Fruit fly (Drosophila melanogaster) whole organism, embryonic: ENCODE measurements around the gene RabX6.

ENCODE experiments used
- Abd-B ChIP-seq: fragments of 200-800 bp; sonication (Bioruptor generic); optimal IDR thresholded peaks from 2 replicates; lab custom pipeline; 2018; ENCODE audit warnings: missing biosample characterization, mild to moderate bottlenecking, missing genetic modification characterization, moderate library complexity
- Asciz ChIP-seq: fragments of 200-800 bp; sonication (Bioruptor generic); optimal IDR thresholded peaks from 2 replicates; lab custom pipeline; 2017; ENCODE audit warnings: missing biosample characterization, mild to moderate bottlenecking, missing genetic modification characterization, missing genetic modification reagents
- Atf3 ChIP-seq: fragments of 200-800 bp; sonication (Bioruptor generic); optimal IDR thresholded peaks from 3 replicates; lab custom pipeline; 2016; ENCODE audit warnings: missing biosample characterization, missing genetic modification characterization
- Blimp-1 ChIP-seq: fragments of 200-800 bp; sonication (Bioruptor generic); optimal IDR thresholded peaks from 3 replicates; lab custom pipeline; 2018; ENCODE audit warnings: missing biosample characterization, missing genetic modification characterization, mild to moderate bottlenecking, moderate library complexity, missing genetic modification reagents
- BtbVII ChIP-seq: fragments of 200-800 bp; sonication (Bioruptor generic); optimal IDR thresholded peaks from 3 replicates; lab custom pipeline; 2017; ENCODE audit warnings: missing biosample characterization, mild to moderate bottlenecking, missing genetic modification characterization
- CG10959 ChIP-seq: fragments of 200-800 bp; sonication (Bioruptor generic); IDR thresholded peaks from 2 replicates; pipeline ENCODE4 v1.3.6; 2022; ENCODE audit warnings: missing biosample characterization, missing genetic modification characterization
- CG11398 ChIP-seq: fragments of 200-800 bp; sonication (Bioruptor generic); optimal IDR thresholded peaks from 2 replicates; lab custom pipeline; 2016; ENCODE audit warnings: missing biosample characterization, missing genetic modification characterization
- CG11504 ChIP-seq: fragments of 200-800 bp; sonication (Bioruptor generic); optimal IDR thresholded peaks from 3 replicates; lab custom pipeline; 2019; ENCODE audit warnings: missing biosample characterization, mild to moderate bottlenecking, missing genetic modification characterization, moderate library complexity
- CG12659 ChIP-seq: fragments of 200-800 bp; sonication (Bioruptor generic); optimal IDR thresholded peaks from 3 replicates; lab custom pipeline; 2017; ENCODE audit warnings: mild to moderate bottlenecking, missing biosample characterization, missing genetic modification reagents, missing genetic modification characterization
- CG13123 ChIP-seq: fragments of 200-800 bp; sonication (Bioruptor generic); optimal IDR thresholded peaks from 2 replicates; lab custom pipeline; 2016; ENCODE audit warnings: missing biosample characterization, missing genetic modification characterization
- CG14050 ChIP-seq: fragments of 200-800 bp; sonication (Bioruptor generic); IDR thresholded peaks from 3 replicates; pipeline ENCODE4 v1.3.6; 2022; ENCODE audit warnings: missing biosample characterization, missing genetic modification characterization
- CG1529 ChIP-seq: fragments of 200-800 bp; sonication (Bioruptor generic); optimal IDR thresholded peaks from 3 replicates; lab custom pipeline; 2018; ENCODE audit warnings: missing biosample characterization, missing genetic modification characterization
- CG1603 ChIP-seq: fragments of 200-800 bp; sonication (Bioruptor generic); optimal IDR thresholded peaks from 2 replicates; lab custom pipeline; 2019; ENCODE audit warnings: missing biosample characterization, mild to moderate bottlenecking, missing genetic modification characterization, moderate library complexity
- CG1647 ChIP-seq: fragments of 200-800 bp; sonication (Bioruptor generic); optimal IDR thresholded peaks from 3 replicates; lab custom pipeline; 2016; ENCODE audit warnings: missing biosample characterization, missing genetic modification characterization
- CG17186 ChIP-seq: fragments of 200-800 bp; sonication (Bioruptor generic); optimal IDR thresholded peaks from 3 replicates; lab custom pipeline; 2017; ENCODE audit warnings: missing biosample characterization, missing genetic modification reagents, missing genetic modification characterization
- CG17612 ChIP-seq: fragments of 200-800 bp; sonication (Bioruptor generic); IDR thresholded peaks from 2 replicates; pipeline ENCODE4 v1.3.6; 2022; ENCODE audit warnings: missing biosample characterization, missing genetic modification characterization
- CG43689 ChIP-seq: fragments of 200-800 bp; sonication (Bioruptor generic); IDR thresholded peaks from 2 replicates; pipeline ENCODE4 v1.3.6; 2022; ENCODE audit warnings: missing biosample characterization, missing genetic modification characterization
- CG6254 ChIP-seq: fragments of 200-800 bp; sonication (Bioruptor generic); optimal IDR thresholded peaks from 3 replicates; lab custom pipeline; 2017; ENCODE audit warnings: mild to moderate bottlenecking, missing biosample characterization, missing genetic modification reagents, missing genetic modification characterization
- CG8089 ChIP-seq: fragments of 200-800 bp; sonication (Bioruptor generic); optimal IDR thresholded peaks from 3 replicates; lab custom pipeline; 2016; ENCODE audit warnings: missing biosample characterization, missing genetic modification characterization
- CG8478 ChIP-seq: fragments of >200 bp; optimal IDR thresholded peaks from 2 replicates; lab custom pipeline; 2018
- CG8944 ChIP-seq: fragments of 200-800 bp; sonication (Bioruptor generic); optimal IDR thresholded peaks from 3 replicates; lab custom pipeline; 2016; ENCODE audit warnings: missing biosample characterization, missing genetic modification characterization
- CG9876 ChIP-seq: fragments of 200-800 bp; sonication (Bioruptor generic); optimal IDR thresholded peaks from 2 replicates; lab custom pipeline; 2016; ENCODE audit warnings: missing biosample characterization, missing genetic modification characterization
- Hsf ChIP-seq: fragments of 200-800 bp; sonication (Bioruptor generic); optimal IDR thresholded peaks from 3 replicates; lab custom pipeline; 2016; ENCODE audit warnings: missing biosample characterization, missing genetic modification characterization
- Max ChIP-seq: fragments of 200-800 bp; sonication (Bioruptor generic); optimal IDR thresholded peaks from 2 replicates; lab custom pipeline; 2016; ENCODE audit warnings: missing biosample characterization, mild to moderate bottlenecking, missing genetic modification characterization
- Nf-YB ChIP-seq: fragments of 200-800 bp; sonication (Bioruptor generic); optimal IDR thresholded peaks from 3 replicates; lab custom pipeline; 2019; ENCODE audit warnings: missing biosample characterization, mild to moderate bottlenecking, missing genetic modification characterization, moderate library complexity
- Oaz ChIP-seq: fragments of 200-800 bp; sonication (Bioruptor generic); IDR thresholded peaks from 2 replicates; pipeline ENCODE4 v1.3.6; 2022; ENCODE audit warnings: missing biosample characterization, missing genetic modification characterization
- Spps ChIP-seq: fragments of 200-800 bp; sonication (Bioruptor generic); optimal IDR thresholded peaks from 2 replicates; lab custom pipeline; 2018; ENCODE audit warnings: missing biosample characterization, mild to moderate bottlenecking, missing genetic modification characterization
- Stat92E ChIP-seq, 3 experiments: fragments of >200 bp in 2 of 3; fragments of 200-800 bp in 1 of 3; sonication (Bioruptor generic) in 1 of 3; optimal IDR thresholded peaks; 2 replicates each; lab custom pipeline; 2017 to 2019; ENCODE audit warnings: missing biosample characterization in 3 of 3, missing genetic modification characterization in 3 of 3, mild to moderate bottlenecking in 1 of 3, moderate library complexity in 1 of 3
- Vsx1 ChIP-seq: fragments of 200-800 bp; sonication (Bioruptor generic); optimal IDR thresholded peaks from 2 replicates; lab custom pipeline; 2017; ENCODE audit warnings: missing biosample characterization, mild to moderate bottlenecking, missing genetic modification characterization, missing genetic modification reagents
- Xbp1 ChIP-seq: fragments of 200-800 bp; sonication (Bioruptor generic); optimal IDR thresholded peaks from 3 replicates; lab custom pipeline; 2016; ENCODE audit warnings: missing biosample characterization, mild to moderate bottlenecking, missing genetic modification characterization
- abd-A ChIP-seq: fragments of 200-800 bp; sonication (Bioruptor generic); optimal IDR thresholded peaks from 3 replicates; lab custom pipeline; 2019; ENCODE audit warnings: missing biosample characterization, mild to moderate bottlenecking, missing genetic modification characterization, moderate library complexity
- ap ChIP-seq: fragments of 200-800 bp; sonication (Bioruptor generic); IDR thresholded peaks from 2 replicates; pipeline ENCODE4 v1.3.6; 2022; ENCODE audit warnings: missing biosample characterization, missing genetic modification characterization
- ase ChIP-seq: fragments of 200-800 bp; sonication (Bioruptor generic); IDR thresholded peaks from 3 replicates; pipeline ENCODE4 v1.3.6; 2022; ENCODE audit warnings: missing biosample characterization, missing genetic modification characterization
- croc ChIP-seq: fragments of 200-800 bp; sonication (Bioruptor generic); conservative IDR thresholded peaks from 3 replicates; pipeline ENCODE4 v1.3.6; 2022; ENCODE audit warnings: missing biosample characterization, missing genetic modification characterization
- dmrt99B ChIP-seq: fragments of 200-800 bp; sonication (Bioruptor generic); optimal IDR thresholded peaks from 2 replicates; lab custom pipeline; 2018; ENCODE audit warnings: missing biosample characterization, mild to moderate bottlenecking, missing genetic modification characterization, moderate library complexity
- dysf ChIP-seq: fragments of 200-800 bp; sonication (Bioruptor generic); IDR thresholded peaks from 3 replicates; pipeline ENCODE4 v1.3.6; 2022; ENCODE audit warnings: missing biosample characterization, missing genetic modification characterization
- fd3F ChIP-seq: fragments of 200-800 bp; sonication (Bioruptor generic); optimal IDR thresholded peaks from 2 replicates; lab custom pipeline; 2018; ENCODE audit warnings: missing biosample characterization, mild to moderate bottlenecking, missing genetic modification characterization, moderate library complexity
- gt ChIP-seq: fragments of 200-800 bp; sonication (Bioruptor generic); IDR thresholded peaks from 2 replicates; pipeline ENCODE4 v1.3.6; 2022; ENCODE audit warnings: missing biosample characterization, missing genetic modification characterization
- hbn ChIP-seq: fragments of 200-800 bp; sonication (Bioruptor generic); IDR thresholded peaks from 2 replicates; pipeline ENCODE4 v1.3.6; 2022; ENCODE audit warnings: missing biosample characterization, missing genetic modification characterization; ENCODE audit not compliant: partially characterized antibody
- lov ChIP-seq, 2 experiments: fragments of 200-800 bp in 1 of 2; fragments of >200 bp in 1 of 2; sonication (Bioruptor generic) in 1 of 2; IDR thresholded peaks in 1 of 2; optimal IDR thresholded peaks in 1 of 2; 2 replicates in 1 of 2; 3 replicates in 1 of 2; pipeline versions ENCODE4 v1.3.6 to Lab custom; 2017 to 2022; ENCODE audit warnings: missing biosample characterization in 1 of 2, missing genetic modification characterization in 1 of 2
- onecut ChIP-seq: fragments of 200-800 bp; sonication (Bioruptor generic); IDR thresholded peaks from 2 replicates; pipeline ENCODE4 v1.3.6; 2022; ENCODE audit warnings: missing biosample characterization, missing genetic modification characterization
- pita ChIP-seq: fragments of 200-800 bp; sonication (Bioruptor generic); optimal IDR thresholded peaks from 2 replicates; lab custom pipeline; 2017; ENCODE audit warnings: missing biosample characterization, mild to moderate bottlenecking, missing genetic modification characterization
- pnt ChIP-seq: fragments of 200-800 bp; sonication (Bioruptor generic); optimal IDR thresholded peaks from 3 replicates; lab custom pipeline; 2016; ENCODE audit warnings: missing biosample characterization, missing genetic modification characterization
- ro ChIP-seq: fragments of 200-800 bp; sonication (Bioruptor generic); IDR thresholded peaks from 2 replicates; pipeline ENCODE4 v1.3.6; 2022; ENCODE audit warnings: missing biosample characterization, missing genetic modification characterization
- sc ChIP-seq, 3 experiments: fragments of >200 bp in 2 of 3; fragments of 200-800 bp in 1 of 3; sonication (Bioruptor generic) in 1 of 3; optimal IDR thresholded peaks; 2 replicates in 2 of 3; 3 replicates in 1 of 3; lab custom pipeline; 2017; ENCODE audit warnings: mild to moderate bottlenecking in 1 of 3, missing biosample characterization in 1 of 3, missing genetic modification characterization in 1 of 3, missing genetic modification reagents in 1 of 3
- seq ChIP-seq: fragments of 200-800 bp; sonication (Bioruptor generic); IDR thresholded peaks from 2 replicates; pipeline ENCODE4 v1.3.6; 2022; ENCODE audit warnings: missing biosample characterization, missing genetic modification characterization
- slbo ChIP-seq: fragments of 200-800 bp; sonication (Bioruptor generic); IDR thresholded peaks from 2 replicates; pipeline ENCODE4 v1.3.6; 2022; ENCODE audit warnings: missing biosample characterization, missing genetic modification characterization
- toy ChIP-seq: fragments of 200-800 bp; sonication (Bioruptor generic); IDR thresholded peaks from 2 replicates; pipeline ENCODE4 v1.3.6; 2022; ENCODE audit warnings: missing biosample characterization, missing genetic modification characterization
- z ChIP-seq: fragments of 200-800 bp; sonication (Bioruptor generic); IDR thresholded peaks from 3 replicates; pipeline ENCODE4 v1.3.6; 2022; ENCODE audit warnings: missing biosample characterization, missing genetic modification characterization
- zen ChIP-seq: fragments of 200-800 bp; sonication (Bioruptor generic); optimal IDR thresholded peaks from 3 replicates; lab custom pipeline; 2018; ENCODE audit warnings: missing biosample characterization, mild to moderate bottlenecking, missing genetic modification characterization, moderate library complexity
- zfh1 ChIP-seq: fragments of 200-800 bp; sonication (Bioruptor generic); IDR thresholded peaks from 3 replicates; pipeline ENCODE4 v1.3.6; 2022; ENCODE audit warnings: missing biosample characterization, missing genetic modification characterization

Gene RabX6

DNA sequence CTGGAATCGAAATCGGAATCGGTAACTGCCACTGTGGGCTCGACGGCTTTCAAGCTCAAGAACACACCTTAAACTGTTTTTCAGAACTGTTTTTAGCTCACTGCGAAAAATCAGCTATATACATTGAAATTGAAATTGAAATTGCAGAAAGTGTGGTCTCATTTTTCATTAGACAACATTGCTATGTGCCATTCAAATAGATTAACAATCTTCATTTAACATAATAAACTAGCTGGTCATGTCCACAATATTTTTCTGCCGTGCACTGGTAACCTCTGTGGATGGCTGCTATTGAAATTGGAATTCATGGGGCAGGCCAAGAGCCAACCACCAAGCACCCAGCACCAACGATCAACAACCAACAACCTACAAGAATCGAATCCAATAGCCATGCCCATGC lies 45.6 kb downstream of the RabX6 start (continued):
- TF ChIP-seq CG17186 (GFP tag; lab: Kevin White, UChicago) (no peak), zfh1 (GFP tag; lab: Robert Waterston, UW) (0 out of 3 replicates have a peak, but pooled peaks have one; percentile 18), CG14050 (GFP tag; lab: Robert Waterston, UW) (no peak), Xbp1 (GFP tag; lab: Kevin White, UChicago) (peak; percentile 9), abd-A (tag; lab: Kevin White, UChicago) (no peak), Hsf (no peak), seq (GFP tag; lab: Robert Waterston, UW) (no peak), ap (GFP tag; lab: Robert Waterston, UW) (no peak), Stat92E (GFP tag; optimal IDR thresholded peaks at IDR 0.05; lab: Kevin White, UChicago) (peak in 1 of 3 experiments; percentile 6), CG1603 (tag; lab: Kevin White, UChicago) (peak; percentile 53), CG11398 (GFP tag; lab: Kevin White, UChicago) (no peak), Abd-B (no peak), onecut (GFP tag; lab: Robert Waterston, UW) (no peak), CG9876 (GFP tag; lab: Kevin White, UChicago) (no peak), CG8089 (no peak), Oaz (GFP tag; lab: Robert Waterston, UW) (no peak), dysf (GFP tag; lab: Robert Waterston, UW) (0 out of 3 replicates have a peak, but pooled peaks have one; percentile 35), CG8478 (lab: Kevin White, UChicago) (no peak), hbn (GFP tag; lab: Robert Waterston, UW) (no peak), CG8944 (no peak), CG43689 (no peak), lov (optimal IDR thresholded peaks at IDR 0.05; lab: Kevin White, UChicago) (no peak), lov (GFP tag; IDR thresholded peaks at IDR 0.05; lab: Robert Waterston, UW) (no peak), BtbVII (GFP tag; lab: Kevin White, UChicago) (no peak), pnt (GFP tag; lab: Kevin White, UChicago) (no peak), gt (GFP tag; lab: Robert Waterston, UW) (no peak), ase (GFP tag; lab: Robert Waterston, UW) (no peak), Vsx1 (GFP tag; lab: Kevin White, UChicago) (no peak), Max (GFP tag; lab: Kevin White, UChicago) (no peak), Nf-YB (GFP tag; lab: Kevin White, UChicago) (no peak), sc (optimal IDR thresholded peaks at IDR 0.05; lab: Kevin White, UChicago) (no peak), sc (GFP tag; optimal IDR thresholded peaks at IDR 0.05; lab: Kevin White, UChicago) (peak; percentile 15), CG10959 (GFP tag; lab: Robert Waterston, UW) (no peak), zen (tag; lab: Kevin White, UChicago) (no peak), pita (GFP tag; lab: Kevin White, UChicago) (no peak), z (GFP tag; lab: Robert Waterston, UW) (no peak), ro (no peak), CG1647 (GFP tag; lab: Kevin White, UChicago) (no peak), dmrt99B (tag; lab: Kevin White, UChicago) (no peak), CG13123 (GFP tag; lab: Kevin White, UChicago) (no peak), croc (no peak), Atf3 (GFP tag; lab: Kevin White, UChicago) (no peak), CG11504 (peak; percentile 20), slbo (no peak), CG17612 (GFP tag; lab: Robert Waterston, UW) (no peak), Spps (tag; lab: Kevin White, UChicago) (peak; percentile 33), Blimp-1 (GFP tag; lab: Kevin White, UChicago) (peak; percentile 35), CG12659 (GFP tag; lab: Kevin White, UChicago) (no peak), toy (no peak), fd3F (no peak), CG6254 (no peak), Asciz (GFP tag; lab: Kevin White, UChicago) (no peak), CG1529 (no peak)
